Fruit fly (Drosophila melanogaster): ENCODE measurements around the gene CG12025.

CG12025 gene

DNA sequence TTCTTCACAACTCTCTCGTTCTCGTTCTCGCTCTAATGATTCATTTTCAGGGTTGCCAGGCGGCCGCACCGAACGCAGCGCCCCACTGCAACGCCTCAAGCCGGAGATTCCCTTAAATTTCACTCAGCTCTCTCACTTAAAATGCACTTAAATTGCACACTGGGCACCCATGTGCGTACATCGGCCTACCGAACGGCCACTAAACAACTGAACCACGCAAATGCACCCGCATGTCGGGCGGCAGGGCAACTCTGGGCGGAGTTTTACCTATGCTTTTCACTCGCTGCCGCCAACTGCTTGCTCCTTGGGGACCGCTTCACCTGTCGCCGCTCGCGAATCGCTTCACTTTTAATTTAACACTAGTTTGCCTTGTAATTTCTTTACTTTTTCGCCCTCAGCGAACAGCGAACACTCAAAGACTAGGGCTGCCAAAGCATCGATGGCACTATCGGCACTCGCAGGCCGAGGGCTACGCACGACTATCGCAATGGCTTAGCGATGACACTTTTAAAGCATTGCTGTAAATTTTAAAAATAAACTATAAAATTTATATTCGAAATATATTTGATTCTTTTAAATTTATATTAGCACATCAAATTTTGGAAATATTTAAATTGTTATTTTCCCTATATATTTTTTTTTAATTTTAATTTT is 3.3 kb upstream of the CG12025 start, which contains the start of gene Rap1 (continued):
- peak; percentile 48 for TF ChIP-seq CG10979 (tag; optimal IDR thresholded peaks at IDR 0.05)
- TF ChIP-seq insv (GFP tag; optimal IDR thresholded peaks at IDR 0.05): no peak
- peak; percentile 91 for TF ChIP-seq CG17361 (GFP tag; IDR thresholded peaks at IDR 0.05)
- TF ChIP-seq sima (GFP tag; optimal IDR thresholded peaks at IDR 0.05): no peak
- peak; percentile 65 for TF ChIP-seq Fer3 (tag; optimal IDR thresholded peaks at IDR 0.05)
- TF ChIP-seq pum (GFP tag; optimal IDR thresholded peaks at IDR 0.05): peak; percentile 56
- peak; percentile 62 for TF ChIP-seq Six4 (GFP tag; optimal IDR thresholded peaks at IDR 0.05)
- TF ChIP-seq CG12236 (GFP tag; optimal IDR thresholded peaks at IDR 0.05): peak; percentile 51
- TF ChIP-seq CG32532 (GFP tag; IDR thresholded peaks at IDR 0.05): peak; percentile 89
- TF ChIP-seq CG9215 (GFP tag; IDR thresholded peaks at IDR 0.05): peak; percentile 82
- TF ChIP-seq CG8359 (GFP tag; optimal IDR thresholded peaks at IDR 0.05; ENCODE audit: borderline replicate concordance): peak; percentile 9
- no peak for TF ChIP-seq fd102C (GFP tag; optimal IDR thresholded peaks at IDR 0.05)
- peak; percentile 78; the same call in 1 of the 2 replicates for TF ChIP-seq lmd (GFP tag; IDR thresholded peaks at IDR 0.05)
- TF ChIP-seq Spps (tag; optimal IDR thresholded peaks at IDR 0.05): no peak
- no peak for TF ChIP-seq Ssrp (tag; optimal IDR thresholded peaks at IDR 0.05)
- TF ChIP-seq CG16863 (GFP tag; optimal IDR thresholded peaks at IDR 0.05): peak; percentile 25
- peak; percentile 27 for TF ChIP-seq corto (GFP tag; optimal IDR thresholded peaks at IDR 0.05)
- TF ChIP-seq Ada2b (GFP tag; IDR thresholded peaks at IDR 0.05): peak; percentile 79
- TF ChIP-seq CG31224 (GFP tag; IDR thresholded peaks at IDR 0.05): peak; percentile 66
- TF ChIP-seq hb (GFP tag; IDR thresholded peaks at IDR 0.05; ENCODE audit: partially characterized antibody): peak; percentile 92
- no peak for TF ChIP-seq CG3995 (GFP tag; optimal IDR thresholded peaks at IDR 0.05)
- TF ChIP-seq Sry-β (GFP tag; optimal IDR thresholded peaks at IDR 0.05): peak; percentile 29
- no peak for TF ChIP-seq CG15011 (GFP tag; optimal IDR thresholded peaks at IDR 0.05)
- no peak for TF ChIP-seq CG8388 (GFP tag; optimal IDR thresholded peaks at IDR 0.05)
- peak; percentile 54 for TF ChIP-seq CG17328 (GFP tag; IDR thresholded peaks at IDR 0.05)
- peak; percentile 75 for TF ChIP-seq Meics (GFP tag; optimal IDR thresholded peaks at IDR 0.05)
- TF ChIP-seq chm (GFP tag; IDR thresholded peaks at IDR 0.05): no peak
- TF ChIP-seq CG30020 (tag; optimal IDR thresholded peaks at IDR 0.05): peak; percentile 34
- no peak for TF ChIP-seq CG10565 (GFP tag; optimal IDR thresholded peaks at IDR 0.05)
- TF ChIP-seq CG3838 (GFP tag; optimal IDR thresholded peaks at IDR 0.05): no peak
- TF ChIP-seq Asciz (GFP tag; optimal IDR thresholded peaks at IDR 0.05): no peak
- peak; percentile 21; the same call in 1 of the 2 replicates for TF ChIP-seq Nf-YA (GFP tag; IDR thresholded peaks at IDR 0.05)
- TF ChIP-seq Vsx1 (GFP tag; optimal IDR thresholded peaks at IDR 0.05): no peak
- TF ChIP-seq ewg (GFP tag; optimal IDR thresholded peaks at IDR 0.05): peak; percentile 27
- TF ChIP-seq Eip74EF (GFP tag; optimal IDR thresholded peaks at IDR 0.05): no peak
- peak; percentile 14 for TF ChIP-seq CG6654 (GFP tag; optimal IDR thresholded peaks at IDR 0.05)
- peak; percentile 16 for TF ChIP-seq Usf (GFP tag; optimal IDR thresholded peaks at IDR 0.05)
- TF ChIP-seq gem (tag; optimal IDR thresholded peaks at IDR 0.05): peak; percentile 59
- peak; percentile 11 for TF ChIP-seq CG12071 (GFP tag; optimal IDR thresholded peaks at IDR 0.05)
- TF ChIP-seq ssp (GFP tag; IDR thresholded peaks at IDR 0.05): peak; percentile 73
- peak; percentile 80 for TF ChIP-seq HLH3B (GFP tag; IDR thresholded peaks at IDR 0.05)
- no peak for TF ChIP-seq Lim3 (GFP tag; IDR thresholded peaks at IDR 0.05)
- peak; percentile 75 for TF ChIP-seq bcd (GFP tag; optimal IDR thresholded peaks at IDR 0.05)
- peak; percentile 69 for TF ChIP-seq jumu (GFP tag; optimal IDR thresholded peaks at IDR 0.05)
- TF ChIP-seq CG4730 (GFP tag; IDR thresholded peaks at IDR 0.05): peak; percentile 69
- TF ChIP-seq sens-2 (GFP tag; IDR thresholded peaks at IDR 0.05): no peak; the same call in 1 of the 2 replicates
- TF ChIP-seq D (optimal IDR thresholded peaks at IDR 0.05): no peak
- peak; percentile 20 for TF ChIP-seq D (GFP tag; optimal IDR thresholded peaks at IDR 0.05)
- no peak for TF ChIP-seq tup (GFP tag; optimal IDR thresholded peaks at IDR 0.05)
- no peak for TF ChIP-seq schlank (tag; optimal IDR thresholded peaks at IDR 0.05)
